Fruit fly (Drosophila melanogaster): ENCODE measurements around the gene Spn38F.

DNA sequence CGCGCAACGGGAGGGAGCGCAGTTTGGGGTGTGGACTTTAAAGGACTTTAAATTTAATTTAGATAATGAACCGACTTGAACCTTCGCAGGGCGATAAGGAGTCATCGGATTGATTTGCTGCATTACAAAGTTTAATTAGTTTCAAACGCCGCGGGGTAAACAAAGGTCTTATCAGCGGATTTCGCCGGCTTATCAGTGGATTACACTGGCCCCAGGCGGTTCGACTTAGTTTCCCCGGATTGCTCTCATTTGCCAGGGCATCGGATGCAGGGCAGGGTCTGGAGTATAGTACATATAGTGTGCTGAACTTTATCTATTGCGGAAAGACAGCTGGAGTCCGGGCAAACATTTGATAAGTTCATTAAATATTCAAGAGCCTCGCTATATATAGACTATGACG, 40.7 kb upstream of the Spn38F start:
- TF ChIP-seq h (optimal IDR thresholded peaks at IDR 0.05) (no peak), Myc (optimal IDR thresholded peaks at IDR 0.05) (no peak), ttk (optimal IDR thresholded peaks at IDR 0.05) (no peak), insv (optimal IDR thresholded peaks at IDR 0.05) (no peak), Sin3A (optimal IDR thresholded peaks at IDR 0.05) (no peak), psq (optimal IDR thresholded peaks at IDR 0.05) (no peak)

Measured in Kc167 (cell line).